Worm (Caenorhabditis elegans) whole organism, L1 larva: ENCODE data around the gene Y39F10A.6.

Experiments
- ama-1 ChIP-seq: fragments of 150-350 bp; optimal IDR thresholded peaks from 2 replicates; lab custom pipeline; 2014
- blmp-1 ChIP-seq: fragments of 150-350 bp; optimal IDR thresholded peaks from 2 replicates; lab custom pipeline; 2014; ENCODE audit warnings: missing biosample characterization, missing genetic modification characterization
- ceh-8 ChIP-seq: fragments of 200-800 bp; sonication (Bioruptor generic); optimal IDR thresholded peaks from 2 replicates; lab custom pipeline; 2018; ENCODE audit warnings: mild to moderate bottlenecking, missing genetic modification characterization, moderate library complexity, missing compliant biosample characterization
- elt-3 ChIP-seq, 6 experiments: fragments of 150-350 bp in 1 of 6; sonication (generic microtip); optimal IDR thresholded peaks; 2 replicates each; lab custom pipeline; 2017 to 2018; ENCODE audit warnings: missing biosample characterization in 6 of 6, missing genetic modification characterization in 6 of 6, inconsistent platforms in 1 of 6
- fkh-10 ChIP-seq: sonication (generic microtip); optimal IDR thresholded peaks from 2 replicates; lab custom pipeline; 2017; ENCODE audit warnings: missing biosample characterization, missing genetic modification reagents, missing genetic modification characterization
- irx-1 ChIP-seq: sonication (generic microtip); optimal IDR thresholded peaks from 2 replicates; lab custom pipeline; 2016; ENCODE audit warnings: missing genetic modification characterization, missing compliant biosample characterization
- nhr-90 ChIP-seq: sonication (generic microtip); optimal IDR thresholded peaks from 2 replicates; lab custom pipeline; 2016; ENCODE audit warnings: mild to moderate bottlenecking, missing genetic modification characterization, missing compliant biosample characterization; ENCODE audit not compliant: poor library complexity
- snpc-4 ChIP-seq: fragments of 150-350 bp; optimal IDR thresholded peaks from 2 replicates; lab custom pipeline; 2014; ENCODE audit warnings: missing biosample characterization, missing genetic modification characterization
- sox-4 ChIP-seq: sonication (generic microtip); optimal IDR thresholded peaks from 2 replicates; lab custom pipeline; 2016; ENCODE audit warnings: missing genetic modification characterization, missing compliant biosample characterization
- unc-130 ChIP-seq: fragments of 150-350 bp; optimal IDR thresholded peaks from 2 replicates; lab custom pipeline; 2017; ENCODE audit warnings: missing biosample characterization, missing genetic modification characterization, inconsistent platforms
- ztf-11 ChIP-seq, 2 experiments: sonication (generic microtip); optimal IDR thresholded peaks; 2 replicates each; lab custom pipeline; 2016 to 2017; ENCODE audit warnings: missing genetic modification characterization in 2 of 2, missing biosample characterization in 1 of 2, missing compliant biosample characterization in 1 of 2

DNA sequence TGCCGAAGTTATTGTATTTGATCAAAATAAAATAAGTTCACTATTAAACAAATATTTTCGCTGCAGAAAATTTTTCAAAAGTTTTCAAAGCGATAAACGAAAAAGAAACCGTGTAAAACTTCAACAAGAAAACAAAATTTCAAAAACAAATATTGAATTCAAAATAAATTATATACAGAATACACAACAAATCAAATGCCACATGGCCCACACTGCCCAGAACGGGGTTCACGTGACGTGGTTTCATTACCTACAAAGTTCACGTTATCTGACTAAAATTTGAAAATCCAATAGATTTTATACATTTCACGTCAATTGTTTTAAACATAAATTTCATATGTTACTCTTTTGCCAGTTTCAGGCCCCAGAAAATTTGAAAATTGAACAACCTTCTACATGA lies 37.1 kb upstream of the Y39F10A.6 start, which contains the start of gene F46F5.7:
- TF ChIP-seq irx-1 (tag; lab: Kevin White, UChicago): no peak
- no peak for TF ChIP-seq nhr-90 (tag; lab: Kevin White, UChicago)
- TF ChIP-seq ztf-11 (tag; optimal IDR thresholded peaks at IDR 0.05; lab: Kevin White, UChicago): no peak
- no peak for TF ChIP-seq snpc-4 (tag; lab: Kevin White, UChicago)
- no peak for TF ChIP-seq elt-3 (tag; optimal IDR thresholded peaks at IDR 0.05; lab: Kevin White, UChicago)
- TF ChIP-seq ama-1 (lab: Kevin White, UChicago): no peak
- no peak for TF ChIP-seq ceh-8 (GFP tag; lab: Kevin White, UChicago)
- no peak for TF ChIP-seq fkh-10
- no peak for TF ChIP-seq blmp-1 (tag; lab: Kevin White, UChicago)
- no peak for TF ChIP-seq unc-130 (tag; lab: Kevin White, UChicago)
- TF ChIP-seq sox-4: no peak
